Worm (Caenorhabditis elegans): ENCODE results near the gene T21C9.6.

Gene T21C9.6

DNA sequence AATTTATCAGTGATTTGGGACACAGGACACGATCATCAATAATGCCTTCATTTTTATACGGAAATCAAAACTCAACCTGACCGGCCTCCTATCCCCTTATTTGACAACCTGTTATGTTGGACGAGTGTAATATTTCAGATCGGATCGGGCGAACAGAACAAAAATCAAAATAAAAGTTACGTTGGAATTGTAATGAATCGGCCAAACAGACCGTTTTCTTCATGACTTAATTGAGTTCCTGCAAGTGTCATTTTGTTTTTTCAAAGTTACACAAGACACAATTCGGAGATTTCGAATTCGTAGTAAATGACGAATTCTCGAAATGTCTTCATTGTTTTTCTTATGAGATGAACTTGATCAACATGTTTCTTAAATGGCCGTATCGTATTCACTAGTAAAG, 26.4 kb upstream of the T21C9.6 start, which contains the start of gene F32G8.3:
Gene F32G8.3, minus strand, starts transcription at position 101 of the 400 bp plus-strand sequence.
- TF ChIP-seq efl-1 (optimal IDR thresholded peaks at IDR 0.05) (no peak), efl-1 (GFP tag; optimal IDR thresholded peaks at IDR 0.05 in 1 of 2) (no peak), vab-15 (tag; optimal IDR thresholded peaks at IDR 0.05) (no peak), efl-3 (GFP tag; optimal IDR thresholded peaks at IDR 0.05) (no peak), snu-23 (GFP tag; optimal IDR thresholded peaks at IDR 0.05) (no peak), pqm-1 (tag; optimal IDR thresholded peaks at IDR 0.05) (no peak), C34B4.2 (tag; optimal IDR thresholded peaks at IDR 0.05) (no peak), ceh-8 (GFP tag; optimal IDR thresholded peaks at IDR 0.05) (no peak), dsc-1 (tag; optimal IDR thresholded peaks at IDR 0.05) (no peak), nhr-90 (tag; optimal IDR thresholded peaks at IDR 0.05; ENCODE audit: poor library complexity) (no peak), tlp-1 (tag; optimal IDR thresholded peaks at IDR 0.05) (no peak), ceh-88 (GFP tag; IDR thresholded peaks at IDR 0.05) (no peak)

DNA sequence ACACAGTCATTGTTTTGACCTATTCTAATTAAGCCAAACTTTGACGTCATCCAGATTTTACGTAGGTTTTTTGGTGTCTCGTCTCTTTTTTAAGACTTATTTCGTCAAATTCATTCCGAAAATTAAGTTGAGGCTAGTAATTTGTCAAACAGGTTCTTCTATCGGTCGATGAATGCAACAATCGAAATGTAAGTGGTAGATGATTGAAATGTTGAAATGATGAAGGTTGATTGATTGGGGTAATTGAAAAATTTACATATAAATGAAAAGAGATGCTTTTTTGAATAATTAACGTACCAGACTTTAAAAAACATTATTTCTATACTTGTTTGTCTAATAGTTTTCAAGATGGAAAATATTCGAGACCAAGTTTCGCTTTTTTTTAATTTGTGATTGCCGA, 25.3 kb upstream of the T21C9.6 start:
- TF ChIP-seq nhr-77 (tag; optimal IDR thresholded peaks at IDR 0.05): no peak
- TF ChIP-seq grh-1 (GFP tag; IDR thresholded peaks at IDR 0.05): peak; percentile 42; the same call in 1 of the 2 replicates
- TF ChIP-seq nhr-90 (tag; optimal IDR thresholded peaks at IDR 0.05; ENCODE audit: poor library complexity): no peak
- no peak for TF ChIP-seq ceh-63 (GFP tag; optimal IDR thresholded peaks at IDR 0.05)
- TF ChIP-seq nhr-85 (tag): peak; percentile 72
- no peak for TF ChIP-seq nhr-84 (tag; optimal IDR thresholded peaks at IDR 0.05)
- no peak for TF ChIP-seq ceh-90 (tag; optimal IDR thresholded peaks at IDR 0.05)

DNA sequence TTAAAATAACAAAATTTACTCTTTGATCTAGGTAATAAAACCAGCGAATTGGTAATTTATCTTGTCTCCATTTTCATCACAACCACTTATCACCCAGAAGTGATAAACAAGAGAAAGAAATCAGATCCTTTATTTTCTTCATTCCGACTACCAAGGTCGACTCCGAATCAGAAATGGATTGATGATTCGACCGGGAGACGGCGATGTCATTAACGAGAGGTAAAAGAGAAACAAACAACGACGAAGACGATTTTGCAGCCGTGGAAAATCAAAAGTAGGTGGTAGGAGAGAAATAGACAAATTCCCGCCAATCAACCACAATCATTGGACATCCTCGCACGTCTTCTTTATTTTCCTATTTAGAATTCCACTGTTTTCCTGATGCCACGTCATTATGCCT, 24.6 kb upstream of the T21C9.6 start:
- TF ChIP-seq nhr-12 (tag; optimal IDR thresholded peaks at IDR 0.05): no peak
- TF ChIP-seq unc-130 (tag; optimal IDR thresholded peaks at IDR 0.05): peak; percentile 57
- TF ChIP-seq fkh-10 (GFP tag; optimal IDR thresholded peaks at IDR 0.05): no peak
- TF ChIP-seq snu-23 (GFP tag; optimal IDR thresholded peaks at IDR 0.05): no peak
- TF ChIP-seq hpl-2 (GFP tag; optimal IDR thresholded peaks at IDR 0.05): no peak
- TF ChIP-seq grh-1 (GFP tag; IDR thresholded peaks at IDR 0.05): 0 out of 2 replicates have a peak, but pooled peaks have one; percentile 19
- TF ChIP-seq C34B4.2 (tag; optimal IDR thresholded peaks at IDR 0.05): no peak
- no peak for TF ChIP-seq pqm-1 (tag; optimal IDR thresholded peaks at IDR 0.05)
- TF ChIP-seq ceh-63 (GFP tag; optimal IDR thresholded peaks at IDR 0.05): no peak
- TF ChIP-seq isw-1 (GFP tag; IDR thresholded peaks at IDR 0.05): no peak
- no peak for TF ChIP-seq lin-15B (tag; optimal IDR thresholded peaks at IDR 0.05)
- TF ChIP-seq nhr-19 (GFP tag; conservative IDR thresholded peaks at IDR 0.05): peak; percentile 7; the same call in 1 of the 2 replicates
- TF ChIP-seq lir-3 (tag; optimal IDR thresholded peaks at IDR 0.05; ENCODE audit: poor library complexity): no peak
- TF ChIP-seq unc-30 (tag; optimal IDR thresholded peaks at IDR 0.05): no peak
- TF ChIP-seq nhr-237 (tag; optimal IDR thresholded peaks at IDR 0.05): no peak
- no peak for TF ChIP-seq fkh-8 (tag; optimal IDR thresholded peaks at IDR 0.05)
- no peak for TF ChIP-seq rnt-1 (tag; optimal IDR thresholded peaks at IDR 0.05)
- TF ChIP-seq irx-1 (tag; optimal IDR thresholded peaks at IDR 0.05): no peak
- TF ChIP-seq zip-4 (GFP tag; optimal IDR thresholded peaks at IDR 0.05): no peak
- no peak for TF ChIP-seq Y116A8C.19 (tag; optimal IDR thresholded peaks at IDR 0.05; ENCODE audit: borderline replicate concordance)
- TF ChIP-seq sup-37 (GFP tag; optimal IDR thresholded peaks at IDR 0.05): no peak
- no peak for TF ChIP-seq ceh-82 (tag; optimal IDR thresholded peaks at IDR 0.05)
- no peak for TF ChIP-seq C04F5.9 (tag; optimal IDR thresholded peaks at IDR 0.05)
- TF ChIP-seq jun-1 (tag; optimal IDR thresholded peaks at IDR 0.05): no peak
- TF ChIP-seq efl-3 (GFP tag; optimal IDR thresholded peaks at IDR 0.05): no peak
- TF ChIP-seq pax-3 (tag; optimal IDR thresholded peaks at IDR 0.05): no peak
- no peak for TF ChIP-seq efl-1 (optimal IDR thresholded peaks at IDR 0.05)
- peak in 1 of 2 experiments; percentile 67 for TF ChIP-seq efl-1 (GFP tag; optimal IDR thresholded peaks at IDR 0.05 in 1 of 2)
- no peak for TF ChIP-seq sptf-1 (tag; optimal IDR thresholded peaks at IDR 0.05)
- no peak for TF ChIP-seq swsn-7 (tag; optimal IDR thresholded peaks at IDR 0.05)
- no peak for TF ChIP-seq tbx-2 (tag; optimal IDR thresholded peaks at IDR 0.05)
- no peak for TF ChIP-seq hlh-4 (tag; optimal IDR thresholded peaks at IDR 0.05)
- TF ChIP-seq nhr-11 (tag; optimal IDR thresholded peaks at IDR 0.05): no peak
- TF ChIP-seq egl-27 (tag; optimal IDR thresholded peaks at IDR 0.05): no peak
- no peak for TF ChIP-seq ztf-4 (tag; optimal IDR thresholded peaks at IDR 0.05)
- no peak for TF ChIP-seq fkh-4 (tag; optimal IDR thresholded peaks at IDR 0.05; ENCODE audit: borderline replicate concordance)
- no peak for TF ChIP-seq ceh-90 (tag; optimal IDR thresholded peaks at IDR 0.05)
- TF ChIP-seq mef-2 (tag; optimal IDR thresholded peaks at IDR 0.05): no peak
- no peak for TF ChIP-seq egl-13 (tag; optimal IDR thresholded peaks at IDR 0.05)
- no peak for TF ChIP-seq lin-13 (GFP tag; optimal IDR thresholded peaks at IDR 0.05)
- TF ChIP-seq vab-15 (tag; optimal IDR thresholded peaks at IDR 0.05): peak; percentile 71
